Fruit fly (Drosophila melanogaster) whole organism, embryonic: ENCODE measurements around the gene Pka-C3.

Source experiments
- Bdp1 ChIP-seq: fragments of 200-800 bp; sonication (Bioruptor generic); optimal IDR thresholded peaks from 3 replicates; lab custom pipeline; 2016; ENCODE audit warnings: missing biosample characterization, missing genetic modification characterization
- BtbVII ChIP-seq: fragments of 200-800 bp; sonication (Bioruptor generic); optimal IDR thresholded peaks from 3 replicates; lab custom pipeline; 2017; ENCODE audit warnings: missing biosample characterization, mild to moderate bottlenecking, missing genetic modification characterization
- C15 ChIP-seq: fragments of 200-800 bp; sonication (Bioruptor generic); IDR thresholded peaks from 3 replicates; pipeline ENCODE4 v1.3.6; 2022; ENCODE audit warnings: missing biosample characterization, missing genetic modification characterization
- CG10209 ChIP-seq: fragments of 200-800 bp; sonication (Bioruptor generic); optimal IDR thresholded peaks from 3 replicates; lab custom pipeline; 2017; ENCODE audit warnings: missing biosample characterization, mild to moderate bottlenecking, missing genetic modification characterization, missing genetic modification reagents
- CG10462 ChIP-seq: fragments of 200-800 bp; sonication (Bioruptor generic); optimal IDR thresholded peaks from 2 replicates; lab custom pipeline; 2016; ENCODE audit warnings: missing biosample characterization, missing genetic modification characterization
- CG11560 ChIP-seq: fragments of 200-800 bp; sonication (Bioruptor generic); IDR thresholded peaks from 3 replicates; pipeline ENCODE4 v1.3.6; 2022; ENCODE audit warnings: missing biosample characterization, missing genetic modification characterization
- CG11695 ChIP-seq: fragments of 200-800 bp; sonication (Bioruptor generic); IDR thresholded peaks from 3 replicates; pipeline ENCODE4 v1.3.6; 2022; ENCODE audit warnings: missing biosample characterization, missing genetic modification characterization
- CG14667 ChIP-seq: fragments of 200-800 bp; sonication (Bioruptor generic); IDR thresholded peaks from 2 replicates; pipeline ENCODE4 v1.3.6; 2022; ENCODE audit warnings: missing biosample characterization, missing genetic modification characterization
- CG14710 ChIP-seq: fragments of 200-800 bp; sonication (Bioruptor generic); optimal IDR thresholded peaks from 3 replicates; lab custom pipeline; 2019; ENCODE audit warnings: missing biosample characterization, mild to moderate bottlenecking, missing genetic modification characterization, moderate library complexity
- CG16863 ChIP-seq: fragments of 200-800 bp; sonication (Bioruptor generic); optimal IDR thresholded peaks from 3 replicates; lab custom pipeline; 2016; ENCODE audit warnings: missing biosample characterization, missing genetic modification characterization
- CG2678 ChIP-seq: fragments of 200-800 bp; sonication (Bioruptor generic); optimal IDR thresholded peaks from 3 replicates; lab custom pipeline; 2019; ENCODE audit warnings: missing biosample characterization, mild to moderate bottlenecking, missing genetic modification characterization, moderate library complexity
- CG2712 ChIP-seq: fragments of 200-800 bp; optimal IDR thresholded peaks from 3 replicates; lab custom pipeline; 2019; ENCODE audit warnings: missing biosample characterization, mild to moderate bottlenecking, missing genetic modification characterization, moderate library complexity
- CG31388 ChIP-seq: fragments of 200-800 bp; sonication (Bioruptor generic); optimal IDR thresholded peaks from 2 replicates; lab custom pipeline; 2016; ENCODE audit warnings: missing biosample characterization, missing genetic modification characterization
- CG4707 ChIP-seq: fragments of 200-800 bp; sonication (Bioruptor generic); optimal IDR thresholded peaks from 2 replicates; lab custom pipeline; 2018; ENCODE audit warnings: missing biosample characterization, mild to moderate bottlenecking, missing genetic modification characterization, moderate library complexity
- CG5180 ChIP-seq: fragments of 200-800 bp; sonication (Bioruptor generic); optimal IDR thresholded peaks from 3 replicates; lab custom pipeline; 2017; ENCODE audit warnings: missing biosample characterization, missing genetic modification characterization, mild to moderate bottlenecking, moderate library complexity, missing genetic modification reagents
- CG6175 ChIP-seq: fragments of 200-800 bp; sonication (Bioruptor generic); IDR thresholded peaks from 3 replicates; pipeline ENCODE4 v1.3.6; 2022; ENCODE audit warnings: missing biosample characterization, missing genetic modification characterization
- CG7357 ChIP-seq: fragments of 200-800 bp; sonication (Bioruptor generic); IDR thresholded peaks from 3 replicates; pipeline ENCODE4 v1.3.6; 2022; ENCODE audit warnings: missing biosample characterization, missing genetic modification characterization
- CG7556 ChIP-seq: fragments of 200-800 bp; sonication (Bioruptor generic); optimal IDR thresholded peaks from 2 replicates; lab custom pipeline; 2017; ENCODE audit warnings: missing biosample characterization, mild to moderate bottlenecking, missing genetic modification characterization
- CG8290 ChIP-seq, 3 experiments: fragments of 200-800 bp; sonication (Bioruptor generic); optimal IDR thresholded peaks; 2 replicates each; lab custom pipeline; 2016 to 2019; ENCODE audit warnings: missing biosample characterization in 3 of 3, missing genetic modification characterization in 3 of 3, mild to moderate bottlenecking in 2 of 3, moderate library complexity in 1 of 3
- CG9932 ChIP-seq: fragments of 200-800 bp; sonication (Bioruptor generic); IDR thresholded peaks from 2 replicates; pipeline ENCODE4 v1.3.6; 2022; ENCODE audit warnings: missing biosample characterization, missing genetic modification characterization
- D19B ChIP-seq: fragments of 200-800 bp; sonication (Bioruptor generic); optimal IDR thresholded peaks from 2 replicates; lab custom pipeline; 2017; ENCODE audit warnings: missing biosample characterization, mild to moderate bottlenecking, missing genetic modification characterization
- Ets97D ChIP-seq: fragments of 200-800 bp; sonication (Bioruptor generic); optimal IDR thresholded peaks from 3 replicates; lab custom pipeline; 2016; ENCODE audit warnings: missing biosample characterization, missing genetic modification characterization
- Fer3 ChIP-seq: fragments of 200-800 bp; sonication (Bioruptor generic); optimal IDR thresholded peaks from 2 replicates; lab custom pipeline; 2018; ENCODE audit warnings: missing biosample characterization, mild to moderate bottlenecking, missing genetic modification characterization, moderate library complexity
- Gug ChIP-seq: fragments of 200-800 bp; sonication (Bioruptor generic); IDR thresholded peaks from 4 replicates; pipeline ENCODE4 v1.3.6; 2022; ENCODE audit warnings: missing biosample characterization, missing genetic modification characterization
- HmgD ChIP-seq: fragments of 200-800 bp; sonication (Bioruptor generic); optimal IDR thresholded peaks from 3 replicates; lab custom pipeline; 2016; ENCODE audit warnings: missing biosample characterization, missing genetic modification characterization
- Jarid2 ChIP-seq: fragments of 200-800 bp; sonication (Bioruptor generic); optimal IDR thresholded peaks from 3 replicates; lab custom pipeline; 2017; ENCODE audit warnings: mild to moderate bottlenecking, missing biosample characterization, missing genetic modification reagents, missing genetic modification characterization
- MESR4 ChIP-seq: fragments of 200-800 bp; sonication (Bioruptor generic); optimal IDR thresholded peaks from 2 replicates; lab custom pipeline; 2018; ENCODE audit warnings: missing biosample characterization, mild to moderate bottlenecking, missing genetic modification characterization, moderate library complexity
- Myb ChIP-seq: fragments of 200-800 bp; sonication (Bioruptor generic); optimal IDR thresholded peaks from 2 replicates; lab custom pipeline; 2016; ENCODE audit warnings: missing biosample characterization, missing genetic modification characterization
- NC2α ChIP-seq: fragments of 200-800 bp; sonication (Bioruptor generic); optimal IDR thresholded peaks from 2 replicates; lab custom pipeline; 2016; ENCODE audit warnings: missing biosample characterization, missing genetic modification characterization
- Six4 ChIP-seq: fragments of 200-800 bp; sonication (Bioruptor generic); optimal IDR thresholded peaks from 2 replicates; lab custom pipeline; 2016; ENCODE audit warnings: missing biosample characterization, missing genetic modification characterization
- abd-A ChIP-seq: fragments of 200-800 bp; sonication (Bioruptor generic); optimal IDR thresholded peaks from 3 replicates; lab custom pipeline; 2019; ENCODE audit warnings: missing biosample characterization, mild to moderate bottlenecking, missing genetic modification characterization, moderate library complexity
- ac ChIP-seq: fragments of 200-800 bp; sonication (Bioruptor generic); optimal IDR thresholded peaks from 3 replicates; lab custom pipeline; 2017; ENCODE audit warnings: missing biosample characterization, mild to moderate bottlenecking, missing genetic modification characterization
- amos ChIP-seq: fragments of 200-800 bp; sonication (Bioruptor generic); IDR thresholded peaks from 2 replicates; pipeline ENCODE4 v1.3.6; 2022; ENCODE audit warnings: missing biosample characterization, missing genetic modification characterization; ENCODE audit not compliant: partially characterized antibody
- bowl ChIP-seq: fragments of 200-800 bp; sonication (Bioruptor generic); IDR thresholded peaks from 2 replicates; pipeline ENCODE4 v1.3.6; 2022; ENCODE audit warnings: missing biosample characterization, missing genetic modification characterization
- crc ChIP-seq: fragments of 200-800 bp; sonication (Bioruptor generic); optimal IDR thresholded peaks from 2 replicates; lab custom pipeline; 2016; ENCODE audit warnings: missing biosample characterization, missing genetic modification characterization
- dimm ChIP-seq: fragments of 200-800 bp; sonication (Bioruptor generic); IDR thresholded peaks from 2 replicates; pipeline ENCODE4 v1.3.6; 2022; ENCODE audit warnings: missing biosample characterization, missing genetic modification characterization
- dm ChIP-seq: fragments of 200-800 bp; sonication (Bioruptor generic); optimal IDR thresholded peaks from 3 replicates; lab custom pipeline; 2016; ENCODE audit warnings: missing biosample characterization, missing genetic modification characterization
- fru ChIP-seq: fragments of >200 bp; optimal IDR thresholded peaks from 2 replicates; lab custom pipeline; 2017
- gsb-n ChIP-seq: fragments of 200-800 bp; sonication (Bioruptor generic); optimal IDR thresholded peaks from 3 replicates; lab custom pipeline; 2018; ENCODE audit warnings: missing biosample characterization, mild to moderate bottlenecking, missing genetic modification characterization
- gt ChIP-seq: fragments of 200-800 bp; sonication (Bioruptor generic); IDR thresholded peaks from 2 replicates; pipeline ENCODE4 v1.3.6; 2022; ENCODE audit warnings: missing biosample characterization, missing genetic modification characterization
- jigr1 ChIP-seq: fragments of 200-800 bp; sonication (Bioruptor generic); IDR thresholded peaks from 3 replicates; pipeline ENCODE4 v1.3.6; 2022; ENCODE audit warnings: missing biosample characterization, missing genetic modification characterization
- nerfin-2 ChIP-seq: fragments of 200-800 bp; sonication (Bioruptor generic); IDR thresholded peaks from 2 replicates; pipeline ENCODE4 v1.3.6; 2022; ENCODE audit warnings: missing biosample characterization, missing genetic modification characterization; ENCODE audit not compliant: partially characterized antibody
- pb ChIP-seq: fragments of 200-800 bp; sonication (Bioruptor generic); optimal IDR thresholded peaks from 3 replicates; lab custom pipeline; 2016; ENCODE audit warnings: missing biosample characterization, missing genetic modification characterization
- phol ChIP-seq: fragments of 200-800 bp; sonication (Bioruptor generic); optimal IDR thresholded peaks from 3 replicates; lab custom pipeline; 2018; ENCODE audit warnings: missing biosample characterization, mild to moderate bottlenecking, missing genetic modification characterization, moderate library complexity
- pnt ChIP-seq: fragments of 200-800 bp; sonication (Bioruptor generic); optimal IDR thresholded peaks from 3 replicates; lab custom pipeline; 2016; ENCODE audit warnings: missing biosample characterization, missing genetic modification characterization
- rib ChIP-seq: fragments of 200-800 bp; sonication (Bioruptor generic); IDR thresholded peaks from 2 replicates; pipeline ENCODE4 v1.3.6; 2022; ENCODE audit warnings: missing biosample characterization, missing genetic modification characterization
- sens ChIP-seq: fragments of 200-800 bp; sonication (Bioruptor generic); peaks from one replicate; lab custom pipeline; 2016; ENCODE audit warnings: missing biosample characterization, missing genetic modification characterization
- sens-2 ChIP-seq: fragments of 200-800 bp; sonication (Bioruptor generic); IDR thresholded peaks from 2 replicates; pipeline ENCODE4 v1.3.6; 2022; ENCODE audit warnings: missing biosample characterization, missing genetic modification characterization
- ttk ChIP-seq: fragments of 200-800 bp; sonication (Bioruptor generic); IDR thresholded peaks from 2 replicates; pipeline ENCODE4 v2.1.2; 2022; ENCODE audit warnings: missing biosample characterization, missing genetic modification characterization
- vnd ChIP-seq: fragments of 200-800 bp; sonication (Bioruptor generic); IDR thresholded peaks from 3 replicates; pipeline ENCODE4 v1.3.6; 2022; ENCODE audit warnings: missing biosample characterization, missing genetic modification characterization; ENCODE audit not compliant: partially characterized antibody
- wor ChIP-seq: fragments of 200-800 bp; sonication (Bioruptor generic); IDR thresholded peaks from 2 replicates; pipeline ENCODE4 v1.3.6; 2022; ENCODE audit warnings: missing biosample characterization, missing genetic modification characterization
- yki ChIP-seq: fragments of >200 bp; optimal IDR thresholded peaks from 3 replicates; lab custom pipeline; 2018

Gene Pka-C3

dm6 chr3L:15921043-15921621, 33.5 kb downstream of the Pka-C3 start (continued):
- TF ChIP-seq NC2α (GFP tag; lab: Kevin White, UChicago) (no peak), nerfin-2 (GFP tag; lab: Robert Waterston, UW) (no peak), CG14710 (tag; lab: Kevin White, UChicago) (no peak), Ets97D (GFP tag; lab: Kevin White, UChicago) (no peak), CG16863 (GFP tag; lab: Kevin White, UChicago) (peak; percentile 14), Myb (no peak), amos (GFP tag; lab: Robert Waterston, UW) (no peak), Fer3 (peak; percentile 55), CG7357 (GFP tag; lab: Robert Waterston, UW) (no peak), ttk (GFP tag; lab: Robert Waterston, UW) (peak; percentile 39; the same call in 1 of the 2 replicates), CG2678 (peak; percentile 81), gsb-n (tag; lab: Kevin White, UChicago) (no peak), CG4707 (GFP tag; lab: Kevin White, UChicago) (peak; percentile 29), CG10209 (GFP tag; lab: Kevin White, UChicago) (peak; percentile 44), D19B (peak; percentile 22), sens (peak; percentile 87), CG14667 (GFP tag; lab: Robert Waterston, UW) (no peak), bowl (GFP tag; lab: Robert Waterston, UW) (no peak), HmgD (GFP tag; lab: Kevin White, UChicago) (no peak), CG11695 (GFP tag; lab: Robert Waterston, UW) (0 out of 3 replicates have a peak, but pooled peaks have one; percentile 37), CG31388 (no peak), CG7556 (peak; percentile 80), pb (no peak), Gug (0 out of 4 replicates have a peak, but pooled peaks have one; percentile 8), CG11560 (tag; lab: Robert Waterston, UW) (no peak), jigr1 (no peak), CG8290 (GFP tag; optimal IDR thresholded peaks at IDR 0.05; lab: Kevin White, UChicago) (no peak), CG8290 (tag; optimal IDR thresholded peaks at IDR 0.05; lab: Kevin White, UChicago) (no peak), sens-2 (GFP tag; lab: Robert Waterston, UW) (no peak), Jarid2 (GFP tag; lab: Kevin White, UChicago) (peak; percentile 0), fru (lab: Kevin White, UChicago) (no peak), phol (tag; lab: Kevin White, UChicago) (peak; percentile 29), C15 (no peak), pnt (GFP tag; lab: Kevin White, UChicago) (no peak), abd-A (peak; percentile 69), CG5180 (GFP tag; lab: Kevin White, UChicago) (peak; percentile 52), dimm (GFP tag; lab: Robert Waterston, UW) (no peak), CG2712 (tag; lab: Kevin White, UChicago) (peak; percentile 38), yki (lab: Kevin White, UChicago) (no peak), CG6175 (GFP tag; lab: Robert Waterston, UW) (no peak), gt (GFP tag; lab: Robert Waterston, UW) (no peak), CG9932 (GFP tag; lab: Robert Waterston, UW) (peak; percentile 45), vnd (GFP tag; lab: Robert Waterston, UW) (no peak), Six4 (GFP tag; lab: Kevin White, UChicago) (no peak), CG10462 (GFP tag; lab: Kevin White, UChicago) (no peak), wor (GFP tag; lab: Robert Waterston, UW) (no peak), dm (GFP tag; lab: Kevin White, UChicago) (no peak), rib (GFP tag; lab: Robert Waterston, UW) (no peak), Bdp1 (GFP tag; lab: Kevin White, UChicago) (peak; percentile 25), ac (GFP tag; lab: Kevin White, UChicago) (no peak), BtbVII (GFP tag; lab: Kevin White, UChicago) (peak; percentile 56), crc (GFP tag; lab: Kevin White, UChicago) (no peak), MESR4 (GFP tag; lab: Kevin White, UChicago) (no peak)
